Worm (Caenorhabditis elegans): ENCODE results near the gene F55A11.11.

ce11 chrV:11815566-11815965 lies 32.6 kb downstream of the F55A11.11 start:
- TF ChIP-seq W03F9.2 (tag; optimal IDR thresholded peaks at IDR 0.05) (no peak), him-1 (tag; optimal IDR thresholded peaks at IDR 0.05) (no peak), dao-5 (tag; optimal IDR thresholded peaks at IDR 0.05) (no peak)
